Worm (Caenorhabditis elegans) whole organism, young adult: ENCODE measurements around the gene spp-9.

Experiments used
- B0336.3 ChIP-seq: fragments of 200-800 bp; sonication (Bioruptor generic); IDR thresholded peaks from 2 replicates; pipeline ENCODE4 v1.3.6; 2022; ENCODE audit warnings: missing genetic modification characterization, missing compliant biosample characterization
- F37B4.10 ChIP-seq: fragments of 200-800 bp; sonication (Bioruptor generic); IDR thresholded peaks from 2 replicates; pipeline ENCODE4 v1.3.6; 2022; ENCODE audit warnings: missing genetic modification characterization, missing compliant biosample characterization
- F52B5.7 ChIP-seq: sonication (generic microtip); optimal IDR thresholded peaks from 2 replicates; lab custom pipeline; 2016; ENCODE audit warnings: mild to moderate bottlenecking, missing genetic modification characterization, missing compliant biosample characterization
- F57A8.1 ChIP-seq: fragments of 200-800 bp; sonication (Bioruptor generic); optimal IDR thresholded peaks from 2 replicates; lab custom pipeline; 2018; ENCODE audit warnings: mild to moderate bottlenecking, missing genetic modification characterization, moderate library complexity, missing compliant biosample characterization
- K11D2.4 ChIP-seq: fragments of 200-800 bp; sonication (Bioruptor generic); IDR thresholded peaks from 2 replicates; pipeline ENCODE4 v1.3.6; 2022; ENCODE audit warnings: missing genetic modification reagents, missing genetic modification characterization, missing compliant biosample characterization
- K12H6.12 ChIP-seq: fragments of 200-800 bp; sonication (Bioruptor generic); optimal IDR thresholded peaks from 2 replicates; lab custom pipeline; 2018; ENCODE audit warnings: mild to moderate bottlenecking, missing genetic modification characterization, missing compliant biosample characterization
- akir-1 ChIP-seq: fragments of 200-800 bp; sonication (Bioruptor generic); optimal IDR thresholded peaks from 2 replicates; lab custom pipeline; 2018; ENCODE audit warnings: mild to moderate bottlenecking, missing genetic modification characterization, moderate library complexity, missing compliant biosample characterization
- atf-7 ChIP-seq: sonication (generic microtip); optimal IDR thresholded peaks from 2 replicates; lab custom pipeline; 2017; ENCODE audit warnings: mild to moderate bottlenecking, missing genetic modification characterization, missing compliant biosample characterization
- attf-5 ChIP-seq: fragments of 200-800 bp; sonication (Bioruptor generic); optimal IDR thresholded peaks from 2 replicates; lab custom pipeline; 2018; ENCODE audit warnings: mild to moderate bottlenecking, missing genetic modification characterization, missing compliant biosample characterization
- cebp-1 ChIP-seq, 2 experiments: fragments of 200-800 bp in 1 of 2; sonication (Bioruptor generic) in 1 of 2; sonication (generic microtip) in 1 of 2; IDR thresholded peaks in 1 of 2; optimal IDR thresholded peaks in 1 of 2; 2 replicates each; pipeline versions ENCODE4 v1.3.6 to Lab custom; 2017 to 2022; ENCODE audit warnings: missing compliant biosample characterization in 2 of 2, missing genetic modification characterization in 2 of 2, mild to moderate bottlenecking in 1 of 2, missing genetic modification reagents in 1 of 2, moderate library complexity in 1 of 2
- chd-7 ChIP-seq: sonication (generic microtip); optimal IDR thresholded peaks from 2 replicates; lab custom pipeline; 2016; ENCODE audit warnings: mild to moderate bottlenecking, missing genetic modification characterization, moderate library complexity, missing compliant biosample characterization
- dox-1 ChIP-seq: fragments of 200-800 bp; sonication (Bioruptor generic); IDR thresholded peaks from 2 replicates; pipeline ENCODE4 v1.3.6; 2022; ENCODE audit warnings: missing genetic modification reagents, missing genetic modification characterization, missing compliant biosample characterization
- dpff-1 ChIP-seq: sonication (generic microtip); optimal IDR thresholded peaks from 2 replicates; lab custom pipeline; 2017; ENCODE audit warnings: mild to moderate bottlenecking, missing genetic modification characterization, missing compliant biosample characterization
- efl-1 ChIP-seq: fragments of 150-350 bp; optimal IDR thresholded peaks from 2 replicates; lab custom pipeline; 2014; ENCODE audit warnings: missing biosample characterization, missing genetic modification reagents, missing genetic modification characterization
- egrh-3 ChIP-seq: fragments of 200-800 bp; sonication (Bioruptor generic); IDR thresholded peaks from 2 replicates; pipeline ENCODE4 v1.3.6; 2022; ENCODE audit warnings: missing genetic modification reagents, missing genetic modification characterization, missing compliant biosample characterization
- hmg-20 ChIP-seq: fragments of 200-800 bp; sonication (Bioruptor generic); IDR thresholded peaks from 2 replicates; pipeline ENCODE4 v1.3.6; 2022; ENCODE audit warnings: missing genetic modification reagents, missing genetic modification characterization, missing compliant biosample characterization
- let-607 ChIP-seq, 2 experiments: fragments of 200-800 bp in 1 of 2; sonication (Bioruptor generic) in 1 of 2; sonication (generic microtip) in 1 of 2; optimal IDR thresholded peaks; 2 replicates each; lab custom pipeline; 2016 to 2018; ENCODE audit warnings: mild to moderate bottlenecking in 2 of 2, missing compliant biosample characterization in 2 of 2, missing genetic modification characterization in 2 of 2, moderate library complexity in 2 of 2, missing genotype in 1 of 2
- lin-40 ChIP-seq: sonication (generic microtip); optimal IDR thresholded peaks from 2 replicates; lab custom pipeline; 2016; ENCODE audit warnings: missing genetic modification characterization, mild to moderate bottlenecking, missing compliant biosample characterization, missing genotype, missing genetic modification reagents
- lsl-1 ChIP-seq: fragments of 200-800 bp; sonication (Bioruptor generic); optimal IDR thresholded peaks from 2 replicates; lab custom pipeline; 2018; ENCODE audit warnings: mild to moderate bottlenecking, missing genetic modification characterization, moderate library complexity, missing compliant biosample characterization
- madf-10 ChIP-seq: sonication (generic microtip); optimal IDR thresholded peaks from 2 replicates; lab custom pipeline; 2016; ENCODE audit warnings: mild to moderate bottlenecking, missing genetic modification characterization, missing compliant biosample characterization
- madf-3 ChIP-seq: fragments of 200-800 bp; sonication (Bioruptor generic); IDR thresholded peaks from 2 replicates; pipeline ENCODE4 v1.3.6; 2022; ENCODE audit warnings: missing genetic modification reagents, missing genetic modification characterization, missing compliant biosample characterization
- mcd-1 ChIP-seq: fragments of 200-800 bp; sonication (Bioruptor generic); IDR thresholded peaks from 2 replicates; pipeline ENCODE4 v1.3.6; 2022; ENCODE audit warnings: missing genetic modification reagents, missing genetic modification characterization, missing compliant biosample characterization
- mxl-1 ChIP-seq: sonication (generic microtip); optimal IDR thresholded peaks from 2 replicates; lab custom pipeline; 2016; ENCODE audit warnings: missing genetic modification characterization, missing compliant biosample characterization
- nfya-1 ChIP-seq: sonication (generic microtip); optimal IDR thresholded peaks from 2 replicates; lab custom pipeline; 2017; ENCODE audit warnings: antibody characterized with exemption, missing compliant biosample characterization, missing genetic modification characterization, borderline replicate concordance; ENCODE audit not compliant: insufficient read depth
- nhr-90 ChIP-seq: sonication (generic microtip); optimal IDR thresholded peaks from 2 replicates; lab custom pipeline; 2016; ENCODE audit warnings: missing genotype, mild to moderate bottlenecking, missing genetic modification characterization, missing compliant biosample characterization
- snpc-1.1 ChIP-seq: sonication (generic microtip); optimal IDR thresholded peaks from 2 replicates; lab custom pipeline; 2017; ENCODE audit warnings: missing genetic modification characterization, mild to moderate bottlenecking, missing compliant biosample characterization, antibody characterized with exemption, moderate library complexity, missing genotype, missing genetic modification reagents; ENCODE audit not compliant: insufficient read depth
- snpc-4 ChIP-seq, 5 experiments: fragments of 150-350 bp in 1 of 5; sonication (generic microtip) in 4 of 5; optimal IDR thresholded peaks; 2 replicates each; lab custom pipeline; 2014 to 2018; ENCODE audit warnings: missing genetic modification characterization in 5 of 5, missing biosample characterization in 3 of 5, antibody characterized with exemption in 2 of 5, mild to moderate bottlenecking in 2 of 5, missing compliant biosample characterization in 2 of 5, missing genotype in 2 of 5, moderate library complexity in 2 of 5, missing genetic modification reagents in 1 of 5
- somi-1 ChIP-seq: fragments of 200-800 bp; sonication (Bioruptor generic); optimal IDR thresholded peaks from 2 replicates; lab custom pipeline; 2018; ENCODE audit warnings: mild to moderate bottlenecking, missing genetic modification characterization, missing compliant biosample characterization
- tbx-9 ChIP-seq: sonication (generic microtip); optimal IDR thresholded peaks from 2 replicates; lab custom pipeline; 2016; ENCODE audit warnings: borderline replicate concordance, missing genetic modification characterization, inconsistent platforms, missing compliant biosample characterization
- tlf-1 ChIP-seq: fragments of 200-800 bp; sonication (Bioruptor generic); optimal IDR thresholded peaks from 2 replicates; lab custom pipeline; 2018; ENCODE audit warnings: mild to moderate bottlenecking, missing genetic modification characterization, missing compliant biosample characterization
- zfh-2 ChIP-seq: fragments of 200-800 bp; sonication (Bioruptor generic); conservative IDR thresholded peaks from 2 replicates; pipeline ENCODE4 v1.3.6; 2022; ENCODE audit warnings: missing genetic modification reagents, missing genetic modification characterization, missing compliant biosample characterization
- ztf-25 ChIP-seq: fragments of 200-800 bp; sonication (Bioruptor generic); IDR thresholded peaks from 2 replicates; pipeline ENCODE4 v1.3.6; 2022; ENCODE audit warnings: missing genetic modification reagents, missing genetic modification characterization, missing compliant biosample characterization
- ztf-26 ChIP-seq: sonication (generic microtip); optimal IDR thresholded peaks from 2 replicates; lab custom pipeline; 2017; ENCODE audit warnings: missing genetic modification characterization, missing compliant biosample characterization

The spp-9 gene

DNA sequence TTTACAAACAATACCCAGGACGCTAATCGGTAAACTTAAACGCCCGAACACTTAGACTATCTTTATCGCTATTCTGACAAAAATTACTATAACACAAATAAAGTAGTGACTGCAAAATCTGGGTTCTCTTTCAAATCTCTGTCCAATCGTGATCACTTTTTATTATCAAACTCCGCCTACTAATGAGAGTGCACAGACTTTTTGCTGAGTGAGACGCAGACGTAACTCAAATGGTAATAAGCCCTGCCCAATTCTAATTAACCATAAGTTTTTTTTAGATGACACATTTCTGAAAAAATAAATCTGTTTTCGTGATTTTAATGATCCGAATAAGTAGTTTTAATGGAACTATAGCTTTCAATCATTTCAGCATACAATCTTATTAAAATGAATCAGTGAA lies 15.2 kb upstream of the spp-9 start (continued):
- TF ChIP-seq F52B5.7 (tag; lab: Kevin White, UChicago): no peak
- no peak for TF ChIP-seq K11D2.4 (GFP tag; lab: Robert Waterston, UW)
- TF ChIP-seq mxl-1 (tag; lab: Kevin White, UChicago): no peak
- TF ChIP-seq, all 124 proteins: peak for 0

DNA sequence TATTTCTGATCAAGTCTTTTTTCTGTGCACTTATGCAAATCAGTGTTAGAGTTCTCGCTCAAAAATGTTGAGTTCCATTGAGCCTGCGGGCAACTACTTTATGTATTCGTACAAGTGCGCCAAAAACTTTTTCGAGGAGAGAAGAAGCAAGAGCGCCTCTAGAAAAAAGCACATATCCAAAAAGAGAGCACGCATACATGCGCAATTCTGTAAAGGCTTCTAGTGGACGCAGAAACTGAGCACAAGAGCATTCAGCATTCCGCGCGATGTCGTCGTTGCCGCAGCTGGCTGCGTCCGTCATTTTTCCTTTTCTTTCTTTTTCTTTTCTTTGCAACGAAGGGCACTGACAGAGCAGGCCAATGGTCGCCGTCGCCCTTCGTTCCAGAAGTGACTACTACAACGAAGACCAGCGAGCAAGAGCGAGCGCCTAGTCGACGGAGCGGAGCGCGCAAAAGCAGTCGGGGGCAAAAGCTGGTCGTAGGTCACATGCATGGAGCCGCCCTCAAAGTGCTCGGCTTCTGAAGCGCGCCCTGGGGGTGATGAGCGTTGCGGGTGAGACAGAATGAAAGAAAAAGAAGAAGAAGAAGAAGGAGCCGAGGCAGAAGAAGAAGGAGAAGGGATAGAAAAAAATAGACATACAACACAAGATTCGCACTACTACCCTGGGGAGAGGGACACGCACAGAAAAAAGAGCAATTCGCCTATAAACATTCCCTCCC lies 14.5 kb upstream of the spp-9 start:
- peak; percentile 84 for TF ChIP-seq egrh-3
- no peak for TF ChIP-seq F57A8.1
- 0 out of 2 replicates have a peak, but pooled peaks have one; percentile 22 for TF ChIP-seq mcd-1 (GFP tag; lab: Robert Waterston, UW)
- peak; percentile 68 for TF ChIP-seq dox-1 (GFP tag; lab: Robert Waterston, UW)
- peak; percentile 48 for TF ChIP-seq chd-7 (tag; lab: Kevin White, UChicago)
- TF ChIP-seq lin-40 (tag; lab: Kevin White, UChicago): peak; percentile 66
- TF ChIP-seq tlf-1 (GFP tag; lab: Kevin White, UChicago): peak; percentile 18
- no peak for TF ChIP-seq akir-1 (GFP tag; lab: Kevin White, UChicago)
- no peak for TF ChIP-seq efl-1 (GFP tag; lab: Kevin White, UChicago)
- TF ChIP-seq B0336.3 (GFP tag; lab: Robert Waterston, UW): peak; percentile 48; the same call in 1 of the 2 replicates
- TF ChIP-seq ztf-26 (tag; lab: Kevin White, UChicago): peak; percentile 35
- no peak for TF ChIP-seq lsl-1 (GFP tag; lab: Kevin White, UChicago)
- peak in 1 of 2 experiments; percentile 15 for TF ChIP-seq let-607 (tag; optimal IDR thresholded peaks at IDR 0.05; lab: Kevin White, UChicago)
- no peak for TF ChIP-seq nhr-90
- no peak for TF ChIP-seq cebp-1 (GFP tag; IDR thresholded peaks at IDR 0.05; lab: Robert Waterston, UW)
- TF ChIP-seq cebp-1 (tag; optimal IDR thresholded peaks at IDR 0.05; lab: Kevin White, UChicago): peak; percentile 65
- TF ChIP-seq tbx-9: no peak
- TF ChIP-seq snpc-4 (GFP tag; optimal IDR thresholded peaks at IDR 0.05; lab: Kevin White, UChicago): no peak
- TF ChIP-seq snpc-4 (tag; optimal IDR thresholded peaks at IDR 0.05; lab: Kevin White, UChicago): peak in 2 of 4 experiments; percentile 21 to 54
- TF ChIP-seq hmg-20 (GFP tag; lab: Robert Waterston, UW): no peak
- TF ChIP-seq nfya-1 (tag; lab: Kevin White, UChicago): no peak
- TF ChIP-seq somi-1 (GFP tag; lab: Kevin White, UChicago): peak; percentile 32
- peak; percentile 98 for TF ChIP-seq madf-10 (tag; lab: Kevin White, UChicago)
- TF ChIP-seq zfh-2 (GFP tag; lab: Robert Waterston, UW): peak; percentile 99
- TF ChIP-seq atf-7 (tag; lab: Kevin White, UChicago): peak; percentile 24
- TF ChIP-seq K12H6.12 (tag; lab: Kevin White, UChicago): peak; percentile 86
- peak; percentile 23 for TF ChIP-seq dpff-1 (tag; lab: Kevin White, UChicago)
- peak; percentile 3 for TF ChIP-seq attf-5 (GFP tag; lab: Kevin White, UChicago)
- TF ChIP-seq madf-3: no peak
- TF ChIP-seq, all 124 proteins: peak for 18

- TF ChIP-seq cebp-1 (GFP tag; IDR thresholded peaks at IDR 0.05; lab: Robert Waterston, UW) (no peak), cebp-1 (tag; optimal IDR thresholded peaks at IDR 0.05; lab: Kevin White, UChicago) (no peak), F37B4.10 (0 out of 2 replicates have a peak, but pooled peaks have one; percentile 22), ztf-25 (GFP tag; lab: Robert Waterston, UW) (0 out of 2 replicates have a peak, but pooled peaks have one; percentile 42), snpc-1.1 (tag; lab: Kevin White, UChicago) (no peak), zfh-2 (GFP tag; lab: Robert Waterston, UW) (0 out of 2 replicates have a peak, but pooled peaks have one; percentile 47)
Measured at ce11 chrX:11474149-11474585, 13.4 kb upstream of the spp-9 start.
